Worm (Caenorhabditis elegans): ENCODE data around the gene F41C6.7.

F41C6.7 gene

ce11 chrX:6902958-6903357 is 17.9 kb upstream of the F41C6.7 start:
- TF ChIP-seq blmp-1 (tag; optimal IDR thresholded peaks at IDR 0.05) (peak; percentile 2), M03D4.4 (tag; optimal IDR thresholded peaks at IDR 0.05) (peak; percentile 72), pha-4 (tag; optimal IDR thresholded peaks at IDR 0.05) (no peak), elt-3 (tag; optimal IDR thresholded peaks at IDR 0.05) (no peak), lin-13 (tag; optimal IDR thresholded peaks at IDR 0.05) (no peak), lsy-2 (tag; optimal IDR thresholded peaks at IDR 0.05) (no peak), lin-32 (GFP tag; optimal IDR thresholded peaks at IDR 0.05) (peak; percentile 43), sem-2 (GFP tag; optimal IDR thresholded peaks at IDR 0.05) (peak; percentile 15), tbx-8 (GFP tag; optimal IDR thresholded peaks at IDR 0.05) (peak; percentile 48), mls-2 (tag; optimal IDR thresholded peaks at IDR 0.05) (no peak), unc-39 (tag; optimal IDR thresholded peaks at IDR 0.05) (no peak), ham-2 (GFP tag; optimal IDR thresholded peaks at IDR 0.05) (peak; percentile 37), zip-8 (tag; optimal IDR thresholded peaks at IDR 0.05) (no peak), ceh-39 (tag; optimal IDR thresholded peaks at IDR 0.05) (no peak), drap-1 (GFP tag; optimal IDR thresholded peaks at IDR 0.05) (peak; percentile 84), cnd-1 (tag; optimal IDR thresholded peaks at IDR 0.05) (peak; percentile 75), mab-5 (tag; optimal IDR thresholded peaks at IDR 0.05) (no peak), nhr-12 (tag; optimal IDR thresholded peaks at IDR 0.05) (no peak), nhr-76 (tag; optimal IDR thresholded peaks at IDR 0.05) (no peak), ceh-43 (GFP tag; optimal IDR thresholded peaks at IDR 0.05) (peak; percentile 57), snpc-4 (tag; optimal IDR thresholded peaks at IDR 0.05) (no peak), unc-120 (tag; optimal IDR thresholded peaks at IDR 0.05; ENCODE audit: poor library complexity, severe bottlenecking) (peak; percentile 87), flh-1 (GFP tag; optimal IDR thresholded peaks at IDR 0.05) (peak; percentile 9), elt-1 (tag; optimal IDR thresholded peaks at IDR 0.05; ENCODE audit: borderline replicate concordance, insufficient read depth) (no peak), ceh-83 (GFP tag; optimal IDR thresholded peaks at IDR 0.05) (peak; percentile 84), sptf-1 (tag; optimal IDR thresholded peaks at IDR 0.05) (peak; percentile 87), nhr-2 (tag; optimal IDR thresholded peaks at IDR 0.05) (no peak), bed-3 (GFP tag; optimal IDR thresholded peaks at IDR 0.05) (peak; percentile 62), mep-1 (tag; optimal IDR thresholded peaks at IDR 0.05) (no peak), hlh-1 (tag; optimal IDR thresholded peaks at IDR 0.05) (no peak), nhr-28 (tag; optimal IDR thresholded peaks at IDR 0.05) (no peak), ces-1 (GFP tag; optimal IDR thresholded peaks at IDR 0.05) (peak; percentile 7), ztf-11 (tag; optimal IDR thresholded peaks at IDR 0.05) (no peak), unc-62 (GFP tag; optimal IDR thresholded peaks at IDR 0.05) (peak; percentile 20), nhr-237 (tag; optimal IDR thresholded peaks at IDR 0.05) (no peak)

DNA sequence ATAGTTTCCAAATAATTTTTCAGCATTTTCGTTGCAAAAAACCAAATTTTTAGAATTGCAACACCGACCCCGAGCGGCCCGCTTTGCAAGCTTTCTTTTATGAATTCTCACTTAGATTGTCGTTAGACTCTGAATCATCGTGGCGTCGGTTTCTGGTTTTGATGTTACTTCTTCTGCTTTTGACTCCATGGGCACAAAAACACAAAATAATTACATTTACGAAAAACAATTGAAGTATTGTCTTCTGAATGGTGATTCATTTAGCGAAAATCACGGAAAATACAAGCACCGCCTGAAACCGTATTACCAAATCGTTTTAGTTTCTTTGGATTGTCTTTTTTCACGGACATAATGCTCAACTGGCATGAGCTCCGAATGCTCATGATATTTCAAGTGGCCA is 16.0 kb upstream of the F41C6.7 start, which contains the start of gene pes-23:
Gene pes-23, plus strand, starts transcription at position 301 of the 400 bp plus-strand sequence.
- TF ChIP-seq zip-8 (tag; optimal IDR thresholded peaks at IDR 0.05) (no peak), nhr-12 (tag; optimal IDR thresholded peaks at IDR 0.05) (no peak)

- TF ChIP-seq lin-32 (GFP tag; optimal IDR thresholded peaks at IDR 0.05) (no peak), mep-1 (tag; optimal IDR thresholded peaks at IDR 0.05) (no peak), nhr-76 (tag; optimal IDR thresholded peaks at IDR 0.05) (no peak), nhr-237 (tag; optimal IDR thresholded peaks at IDR 0.05) (no peak), sem-2 (GFP tag; optimal IDR thresholded peaks at IDR 0.05) (no peak), ceh-43 (GFP tag; optimal IDR thresholded peaks at IDR 0.05) (no peak), blmp-1 (tag; optimal IDR thresholded peaks at IDR 0.05) (no peak), pha-4 (tag; optimal IDR thresholded peaks at IDR 0.05) (no peak), unc-62 (GFP tag; optimal IDR thresholded peaks at IDR 0.05) (no peak), drap-1 (GFP tag; optimal IDR thresholded peaks at IDR 0.05) (no peak)
Observed at ce11 chrX:6899848-6900247, 14.8 kb upstream of the F41C6.7 start, which contains the start of gene F14B8.4. Gene F14B8.4 (minus strand): TSS chrX:6899948.

DNA sequence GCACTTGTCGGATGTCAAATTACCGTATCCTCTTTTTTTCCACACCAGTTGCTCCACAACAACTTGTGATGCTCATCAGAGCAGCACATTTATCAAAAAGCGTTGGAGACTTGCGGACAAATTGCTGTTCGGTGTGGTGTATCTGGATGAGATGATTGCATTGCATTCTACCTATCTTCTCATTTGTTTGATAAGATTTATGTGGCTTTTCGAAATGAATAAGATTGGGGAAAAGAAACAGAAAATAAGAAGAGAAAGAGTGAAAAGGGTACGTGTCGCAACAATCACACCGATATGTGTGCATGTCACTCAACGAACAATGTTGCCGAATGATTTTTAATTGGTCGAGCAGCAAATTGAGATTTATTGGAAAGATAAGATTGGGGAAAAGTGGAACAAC is 9.0 kb upstream of the F41C6.7 start:
- TF ChIP-seq unc-62 (GFP tag; optimal IDR thresholded peaks at IDR 0.05) (peak; percentile 95), lin-13 (tag; optimal IDR thresholded peaks at IDR 0.05) (no peak), mab-5 (tag; optimal IDR thresholded peaks at IDR 0.05) (peak; percentile 43), unc-120 (tag; optimal IDR thresholded peaks at IDR 0.05; ENCODE audit: poor library complexity, severe bottlenecking) (peak; percentile 56)

Measured in whole organism, mixed stage, embryonic.